Fruit fly (Drosophila melanogaster) whole organism, embryonic: ENCODE measurements around the gene CG4972.

Experiments used
- Ada2b ChIP-seq: fragments of 200-800 bp; sonication (Bioruptor generic); IDR thresholded peaks from 2 replicates; pipeline ENCODE4 v1.3.6; 2022; ENCODE audit warnings: missing biosample characterization, missing genetic modification characterization
- BEAF-32 ChIP-seq: fragments of 200-800 bp; sonication (Bioruptor generic); optimal IDR thresholded peaks from 3 replicates; lab custom pipeline; 2017; ENCODE audit warnings: missing biosample characterization, missing genetic modification characterization, mild to moderate bottlenecking, moderate library complexity, missing genetic modification reagents
- CG12071 ChIP-seq: fragments of 200-800 bp; sonication (Bioruptor generic); optimal IDR thresholded peaks from 3 replicates; lab custom pipeline; 2018; ENCODE audit warnings: missing biosample characterization, mild to moderate bottlenecking, missing genetic modification characterization
- CG12236 ChIP-seq: fragments of 200-800 bp; sonication (Bioruptor generic); optimal IDR thresholded peaks from 2 replicates; lab custom pipeline; 2016; ENCODE audit warnings: missing biosample characterization, missing genetic modification characterization
- CG14050 ChIP-seq: fragments of 200-800 bp; sonication (Bioruptor generic); IDR thresholded peaks from 3 replicates; pipeline ENCODE4 v1.3.6; 2022; ENCODE audit warnings: missing biosample characterization, missing genetic modification characterization
- CG14710 ChIP-seq: fragments of 200-800 bp; sonication (Bioruptor generic); optimal IDR thresholded peaks from 3 replicates; lab custom pipeline; 2019; ENCODE audit warnings: missing biosample characterization, mild to moderate bottlenecking, missing genetic modification characterization, moderate library complexity
- CG1529 ChIP-seq: fragments of 200-800 bp; sonication (Bioruptor generic); optimal IDR thresholded peaks from 3 replicates; lab custom pipeline; 2018; ENCODE audit warnings: missing biosample characterization, missing genetic modification characterization
- CG1602 ChIP-seq: fragments of 200-800 bp; sonication (Bioruptor generic); optimal IDR thresholded peaks from 3 replicates; lab custom pipeline; 2016; ENCODE audit warnings: missing biosample characterization, missing genetic modification characterization
- CG1647 ChIP-seq: fragments of 200-800 bp; sonication (Bioruptor generic); optimal IDR thresholded peaks from 3 replicates; lab custom pipeline; 2016; ENCODE audit warnings: missing biosample characterization, missing genetic modification characterization
- CG17186 ChIP-seq: fragments of 200-800 bp; sonication (Bioruptor generic); optimal IDR thresholded peaks from 3 replicates; lab custom pipeline; 2017; ENCODE audit warnings: missing biosample characterization, missing genetic modification reagents, missing genetic modification characterization
- CG2129 ChIP-seq: fragments of 200-800 bp; sonication (Bioruptor generic); IDR thresholded peaks from 2 replicates; pipeline ENCODE4 v1.3.6; 2022; ENCODE audit warnings: missing biosample characterization, missing genetic modification characterization; ENCODE audit not compliant: partially characterized antibody
- CG30403 ChIP-seq: fragments of 200-800 bp; sonication (Bioruptor generic); optimal IDR thresholded peaks from 3 replicates; lab custom pipeline; 2016; ENCODE audit warnings: missing biosample characterization, missing genetic modification characterization
- CG3407 ChIP-seq: fragments of 200-800 bp; sonication (Bioruptor generic); optimal IDR thresholded peaks from 2 replicates; lab custom pipeline; 2018; ENCODE audit warnings: missing biosample characterization, mild to moderate bottlenecking, missing genetic modification characterization
- CG34376 ChIP-seq: fragments of 200-800 bp; sonication (Bioruptor generic); optimal IDR thresholded peaks from 2 replicates; lab custom pipeline; 2018; ENCODE audit warnings: missing biosample characterization, mild to moderate bottlenecking, missing genetic modification characterization
- CG4707 ChIP-seq: fragments of 200-800 bp; sonication (Bioruptor generic); optimal IDR thresholded peaks from 2 replicates; lab custom pipeline; 2018; ENCODE audit warnings: missing biosample characterization, mild to moderate bottlenecking, missing genetic modification characterization, moderate library complexity
- CG4854 ChIP-seq: fragments of 200-800 bp; sonication (Bioruptor generic); optimal IDR thresholded peaks from 2 replicates; lab custom pipeline; 2016; ENCODE audit warnings: missing biosample characterization, missing genetic modification characterization, inconsistent platforms
- CHES-1-like ChIP-seq: fragments of 200-800 bp; sonication (Bioruptor generic); optimal IDR thresholded peaks from 2 replicates; lab custom pipeline; 2016; ENCODE audit warnings: missing biosample characterization, missing genetic modification characterization
- Dek ChIP-seq: fragments of 200-800 bp; sonication (Bioruptor generic); optimal IDR thresholded peaks from 3 replicates; lab custom pipeline; 2019; ENCODE audit warnings: missing biosample characterization, mild to moderate bottlenecking, missing genetic modification characterization, moderate library complexity
- Dip2 ChIP-seq: fragments of 200-800 bp; sonication (Bioruptor generic); IDR thresholded peaks from 2 replicates; pipeline ENCODE4 v1.3.6; 2022; ENCODE audit warnings: missing biosample characterization, missing genetic modification characterization
- Doc2 ChIP-seq: fragments of 200-800 bp; sonication (Bioruptor generic); IDR thresholded peaks from 2 replicates; pipeline ENCODE4 v1.3.6; 2022; ENCODE audit warnings: missing biosample characterization, missing genetic modification characterization
- H15 ChIP-seq: fragments of 200-800 bp; sonication (Bioruptor generic); IDR thresholded peaks from 3 replicates; pipeline ENCODE4 v1.3.6; 2022; ENCODE audit warnings: missing biosample characterization, missing genetic modification characterization
- HLHmδ ChIP-seq: fragments of 200-800 bp; sonication (Bioruptor generic); optimal IDR thresholded peaks from 2 replicates; lab custom pipeline; 2018; ENCODE audit warnings: missing biosample characterization, mild to moderate bottlenecking, missing genetic modification characterization, moderate library complexity
- Max ChIP-seq: fragments of 200-800 bp; sonication (Bioruptor generic); optimal IDR thresholded peaks from 2 replicates; lab custom pipeline; 2016; ENCODE audit warnings: missing biosample characterization, mild to moderate bottlenecking, missing genetic modification characterization
- NC2α ChIP-seq: fragments of 200-800 bp; sonication (Bioruptor generic); optimal IDR thresholded peaks from 2 replicates; lab custom pipeline; 2016; ENCODE audit warnings: missing biosample characterization, missing genetic modification characterization
- NFAT ChIP-seq: fragments of 200-800 bp; sonication (Bioruptor generic); IDR thresholded peaks from 2 replicates; pipeline ENCODE4 v1.3.6; 2022; ENCODE audit warnings: missing biosample characterization, missing genetic modification characterization
- Nf-YC ChIP-seq: fragments of 200-800 bp; optimal IDR thresholded peaks from 3 replicates; lab custom pipeline; 2019; ENCODE audit warnings: missing biosample characterization, mild to moderate bottlenecking, missing genetic modification characterization, moderate library complexity
- Oli ChIP-seq: fragments of 200-800 bp; sonication (Bioruptor generic); optimal IDR thresholded peaks from 2 replicates; lab custom pipeline; 2018; ENCODE audit warnings: missing biosample characterization, mild to moderate bottlenecking, missing genetic modification characterization, moderate library complexity
- Opbp ChIP-seq: fragments of 200-800 bp; sonication (Bioruptor generic); IDR thresholded peaks from 3 replicates; pipeline ENCODE4 v1.3.6; 2022; ENCODE audit warnings: missing biosample characterization, missing genetic modification characterization; ENCODE audit not compliant: partially characterized antibody
- Ravus ChIP-seq: fragments of 200-800 bp; sonication (Bioruptor generic); IDR thresholded peaks from 2 replicates; pipeline ENCODE4 v1.3.6; 2022; ENCODE audit warnings: missing biosample characterization, missing genetic modification characterization
- Rfx ChIP-seq: fragments of 200-800 bp; sonication (Bioruptor generic); IDR thresholded peaks from 2 replicates; pipeline ENCODE4 v1.3.6; 2022; ENCODE audit warnings: missing biosample characterization, missing genetic modification characterization
- Scr ChIP-seq: fragments of 200-800 bp; sonication (Bioruptor generic); IDR thresholded peaks from 2 replicates; pipeline ENCODE4 v1.3.6; 2022; ENCODE audit warnings: missing biosample characterization, missing genetic modification characterization; ENCODE audit not compliant: partially characterized antibody
- chif ChIP-seq, 2 experiments: fragments of 200-800 bp; sonication (Bioruptor generic); optimal IDR thresholded peaks; 3 replicates each; lab custom pipeline; 2016; ENCODE audit warnings: missing biosample characterization in 2 of 2, missing genetic modification characterization in 2 of 2
- chm ChIP-seq: fragments of 200-800 bp; sonication (Bioruptor generic); IDR thresholded peaks from 2 replicates; pipeline ENCODE4 v1.3.6; 2022; ENCODE audit warnings: missing biosample characterization, missing genetic modification characterization
- corto ChIP-seq: fragments of 200-800 bp; sonication (Bioruptor generic); optimal IDR thresholded peaks from 2 replicates; lab custom pipeline; 2016; ENCODE audit warnings: missing biosample characterization, mild to moderate bottlenecking, missing genetic modification characterization, moderate library complexity
- crol ChIP-seq: fragments of 200-800 bp; sonication (Bioruptor generic); IDR thresholded peaks from 2 replicates; pipeline ENCODE4 v1.3.6; 2022; ENCODE audit warnings: missing biosample characterization, missing genetic modification characterization
- ems ChIP-seq: fragments of 200-800 bp; sonication (Bioruptor generic); optimal IDR thresholded peaks from 3 replicates; lab custom pipeline; 2016; ENCODE audit warnings: missing biosample characterization, missing genetic modification characterization
- esg ChIP-seq: fragments of 200-800 bp; sonication (Bioruptor generic); conservative IDR thresholded peaks from 2 replicates; pipeline ENCODE4 v1.3.6; 2022; ENCODE audit warnings: missing biosample characterization, missing genetic modification characterization
- eve ChIP-seq, 2 experiments: fragments of >200 bp; optimal IDR thresholded peaks; 2 replicates each; lab custom pipeline; 2017; ENCODE audit warnings: missing biosample characterization in 2 of 2, missing genetic modification characterization in 2 of 2
- gfzf ChIP-seq: fragments of 200-800 bp; sonication (Bioruptor generic); optimal IDR thresholded peaks from 2 replicates; lab custom pipeline; 2016; ENCODE audit warnings: missing biosample characterization, mild to moderate bottlenecking, missing genetic modification characterization, moderate library complexity
- grau ChIP-seq: fragments of 200-800 bp; optimal IDR thresholded peaks from 3 replicates; lab custom pipeline; 2019; ENCODE audit warnings: missing biosample characterization, mild to moderate bottlenecking, missing genetic modification characterization, moderate library complexity
- her ChIP-seq: fragments of 200-800 bp; sonication (Bioruptor generic); optimal IDR thresholded peaks from 2 replicates; lab custom pipeline; 2016; ENCODE audit warnings: missing biosample characterization, missing genetic modification characterization
- kni ChIP-seq: fragments of 200-800 bp; sonication (Bioruptor generic); optimal IDR thresholded peaks from 3 replicates; lab custom pipeline; 2017; ENCODE audit warnings: mild to moderate bottlenecking, missing biosample characterization, missing genetic modification reagents, missing genetic modification characterization
- lilli ChIP-seq: fragments of 200-800 bp; sonication (Bioruptor generic); optimal IDR thresholded peaks from 3 replicates; lab custom pipeline; 2016; ENCODE audit warnings: missing biosample characterization, missing genetic modification characterization
- luna ChIP-seq: fragments of 200-800 bp; sonication (Bioruptor generic); optimal IDR thresholded peaks from 2 replicates; lab custom pipeline; 2016; ENCODE audit warnings: missing biosample characterization, missing genetic modification characterization
- pho ChIP-seq: fragments of 200-800 bp; sonication (Bioruptor generic); optimal IDR thresholded peaks from 2 replicates; lab custom pipeline; 2016; ENCODE audit warnings: missing biosample characterization, missing genetic modification characterization
- pros ChIP-seq: fragments of 200-800 bp; sonication (Bioruptor generic); optimal IDR thresholded peaks from 3 replicates; lab custom pipeline; 2019; ENCODE audit warnings: missing biosample characterization, mild to moderate bottlenecking, missing genetic modification characterization, moderate library complexity
- seq ChIP-seq: fragments of 200-800 bp; sonication (Bioruptor generic); IDR thresholded peaks from 2 replicates; pipeline ENCODE4 v1.3.6; 2022; ENCODE audit warnings: missing biosample characterization, missing genetic modification characterization
- sisA ChIP-seq: fragments of 200-800 bp; sonication (Bioruptor generic); IDR thresholded peaks from 2 replicates; pipeline ENCODE4 v1.3.6; 2022; ENCODE audit warnings: missing biosample characterization, missing genetic modification characterization
- slbo ChIP-seq: fragments of 200-800 bp; sonication (Bioruptor generic); IDR thresholded peaks from 2 replicates; pipeline ENCODE4 v1.3.6; 2022; ENCODE audit warnings: missing biosample characterization, missing genetic modification characterization
- wek ChIP-seq: fragments of 200-800 bp; sonication (Bioruptor generic); optimal IDR thresholded peaks from 3 replicates; lab custom pipeline; 2018; ENCODE audit warnings: missing biosample characterization, mild to moderate bottlenecking, missing genetic modification characterization, moderate library complexity
- zf30C ChIP-seq: fragments of 200-800 bp; sonication (Bioruptor generic); optimal IDR thresholded peaks from 3 replicates; lab custom pipeline; 2018; ENCODE audit warnings: missing biosample characterization, mild to moderate bottlenecking, missing genetic modification characterization

Gene CG4972

dm6 chr2L:10344029-10344606, 29.5 kb downstream of the CG4972 start, which contains the start of gene Frmd5 (continued):
- no peak for TF ChIP-seq CG12236
- TF ChIP-seq slbo (GFP tag; lab: Robert Waterston, UW): no peak
- no peak for TF ChIP-seq H15 (GFP tag; lab: Robert Waterston, UW)
- TF ChIP-seq Dek (tag; lab: Kevin White, UChicago): no peak
- no peak for TF ChIP-seq her (GFP tag; lab: Kevin White, UChicago)
- no peak for TF ChIP-seq corto (GFP tag; lab: Kevin White, UChicago)
- no peak for TF ChIP-seq CG4707 (GFP tag; lab: Kevin White, UChicago)
- no peak for TF ChIP-seq zf30C (GFP tag; lab: Kevin White, UChicago)
- TF ChIP-seq luna: no peak
- TF ChIP-seq CG4854: no peak
- TF ChIP-seq Nf-YC: no peak
- no peak for TF ChIP-seq Max
- no peak for TF ChIP-seq Oli (tag; lab: Kevin White, UChicago)
- TF ChIP-seq Ravus (GFP tag; lab: Robert Waterston, UW): no peak
- no peak for TF ChIP-seq eve (GFP tag; optimal IDR thresholded peaks at IDR 0.05; lab: Kevin White, UChicago)
- peak; percentile 67; the same call in 2 of the 3 replicates for TF ChIP-seq Opbp (GFP tag; lab: Robert Waterston, UW)
- no peak for TF ChIP-seq HLHmδ (GFP tag; lab: Kevin White, UChicago)
- no peak for TF ChIP-seq CG34376 (GFP tag; lab: Kevin White, UChicago)
- TF ChIP-seq CG14710 (tag; lab: Kevin White, UChicago): no peak
- peak; percentile 91 for TF ChIP-seq wek
- no peak for TF ChIP-seq CG30403 (GFP tag; lab: Kevin White, UChicago)
- peak; percentile 46 for TF ChIP-seq gfzf
- TF ChIP-seq grau (tag; lab: Kevin White, UChicago): no peak
- TF ChIP-seq CG1602 (GFP tag; lab: Kevin White, UChicago): no peak
- no peak for TF ChIP-seq CG14050 (GFP tag; lab: Robert Waterston, UW)
- TF ChIP-seq lilli (GFP tag; lab: Kevin White, UChicago): no peak
- TF ChIP-seq CG3407: no peak
- no peak for TF ChIP-seq Dip2
- TF ChIP-seq esg (GFP tag; lab: Robert Waterston, UW): no peak
- no peak for TF ChIP-seq Ada2b
- TF ChIP-seq Doc2: no peak
- TF ChIP-seq CG2129 (GFP tag; lab: Robert Waterston, UW): no peak
- no peak for TF ChIP-seq kni
- no peak for TF ChIP-seq chif (GFP tag; optimal IDR thresholded peaks at IDR 0.05; lab: Kevin White, UChicago)
- TF ChIP-seq chm: no peak
- peak; percentile 21 for TF ChIP-seq BEAF-32 (GFP tag; lab: Kevin White, UChicago)
- TF ChIP-seq CG17186 (GFP tag; lab: Kevin White, UChicago): no peak
- TF ChIP-seq CG1647 (GFP tag; lab: Kevin White, UChicago): no peak
- TF ChIP-seq Scr (GFP tag; lab: Robert Waterston, UW): peak; percentile 54
- no peak for TF ChIP-seq pho (GFP tag; lab: Kevin White, UChicago)
- TF ChIP-seq CG12071 (GFP tag; lab: Kevin White, UChicago): no peak
- TF ChIP-seq sisA: no peak
- no peak for TF ChIP-seq pros (GFP tag; lab: Kevin White, UChicago)
- TF ChIP-seq NFAT: no peak
- TF ChIP-seq Rfx (GFP tag; lab: Robert Waterston, UW): no peak
- TF ChIP-seq CHES-1-like (GFP tag; lab: Kevin White, UChicago): no peak
- no peak for TF ChIP-seq crol (GFP tag; lab: Robert Waterston, UW)
- TF ChIP-seq NC2α: no peak
- TF ChIP-seq seq: peak; percentile 11; the same call in 1 of the 2 replicates
- no peak for TF ChIP-seq CG1529 (GFP tag; lab: Kevin White, UChicago)
- TF ChIP-seq ems (GFP tag; lab: Kevin White, UChicago): no peak
